Fruit fly (Drosophila melanogaster) whole organism, adult: ENCODE measurements around the gene Jhbp14.
A peak's percentile ranks its signal among the peaks of the same experiment; 100 is the strongest.

ENCODE experiments used
- CG11617 ChIP-seq: fragments of 200-800 bp; sonication (Bioruptor generic); optimal IDR thresholded peaks from 2 replicates; lab custom pipeline; 2017; ENCODE audit warnings: mild to moderate bottlenecking, missing biosample characterization, missing genetic modification reagents, missing genetic modification characterization
- CG12768 ChIP-seq: fragments of 200-800 bp; sonication (Bioruptor generic); optimal IDR thresholded peaks from 2 replicates; lab custom pipeline; 2017; ENCODE audit warnings: missing biosample characterization, missing genetic modification characterization, mild to moderate bottlenecking, moderate library complexity, missing genetic modification reagents
- CG14711 ChIP-seq: fragments of 200-800 bp; sonication (Bioruptor generic); optimal IDR thresholded peaks from 2 replicates; lab custom pipeline; 2018; ENCODE audit warnings: missing biosample characterization, mild to moderate bottlenecking, missing genetic modification characterization, moderate library complexity
- CG1620 ChIP-seq: fragments of 200-800 bp; sonication (Bioruptor generic); optimal IDR thresholded peaks from 2 replicates; lab custom pipeline; 2016; ENCODE audit warnings: missing biosample characterization, missing genetic modification characterization
- CG33017 ChIP-seq: fragments of 200-800 bp; sonication (Bioruptor generic); optimal IDR thresholded peaks from 2 replicates; lab custom pipeline; 2018; ENCODE audit warnings: missing biosample characterization, mild to moderate bottlenecking, missing genetic modification characterization, moderate library complexity
- CG5204 ChIP-seq: fragments of 200-800 bp; sonication (Bioruptor generic); optimal IDR thresholded peaks from 2 replicates; lab custom pipeline; 2016; ENCODE audit warnings: missing biosample characterization, missing genetic modification characterization
- CG7045 ChIP-seq: fragments of 200-800 bp; sonication (Bioruptor generic); optimal IDR thresholded peaks from 2 replicates; lab custom pipeline; 2017; ENCODE audit warnings: missing biosample characterization, mild to moderate bottlenecking, missing genetic modification characterization
- CG7101 ChIP-seq: fragments of 200-800 bp; sonication (Bioruptor generic); optimal IDR thresholded peaks from 2 replicates; lab custom pipeline; 2018; ENCODE audit warnings: missing biosample characterization, mild to moderate bottlenecking, missing genetic modification characterization, moderate library complexity
- Clk ChIP-seq: fragments of 200-800 bp; sonication (Bioruptor generic); optimal IDR thresholded peaks from 2 replicates; lab custom pipeline; 2017; ENCODE audit warnings: missing biosample characterization, missing genetic modification characterization
- Crg-1 ChIP-seq: fragments of 200-800 bp; sonication (Bioruptor generic); optimal IDR thresholded peaks from 2 replicates; lab custom pipeline; 2016; ENCODE audit warnings: missing biosample characterization, missing genetic modification characterization
- Hr96 ChIP-seq: fragments of 200-800 bp; sonication (Bioruptor generic); optimal IDR thresholded peaks from 2 replicates; lab custom pipeline; 2016; ENCODE audit warnings: missing biosample characterization, missing genetic modification characterization
- Mnt ChIP-seq: fragments of 200-800 bp; sonication (Bioruptor generic); optimal IDR thresholded peaks from 2 replicates; lab custom pipeline; 2016; ENCODE audit warnings: missing biosample characterization, mild to moderate bottlenecking, missing genetic modification characterization
- bab1 ChIP-seq: fragments of 200-800 bp; sonication (Bioruptor generic); optimal IDR thresholded peaks from 3 replicates; lab custom pipeline; 2019; ENCODE audit warnings: missing biosample characterization, mild to moderate bottlenecking, missing genetic modification characterization, moderate library complexity
- cic ChIP-seq: fragments of 200-800 bp; sonication (Bioruptor generic); optimal IDR thresholded peaks from 2 replicates; lab custom pipeline; 2017; ENCODE audit warnings: missing biosample characterization, mild to moderate bottlenecking, missing genetic modification characterization, moderate library complexity
- cnc ChIP-seq, 2 experiments: fragments of >200 bp; optimal IDR thresholded peaks; 2 replicates each; lab custom pipeline; 2017
- kay ChIP-seq: fragments of 200-800 bp; sonication (Bioruptor generic); peaks from one replicate; lab custom pipeline; 2016; ENCODE audit warnings: missing biosample characterization, missing genetic modification characterization, borderline replicate concordance
- ovo ChIP-seq: fragments of 200-800 bp; sonication (Bioruptor generic); optimal IDR thresholded peaks from 2 replicates; lab custom pipeline; 2016; ENCODE audit warnings: missing biosample characterization, missing genetic modification characterization
- pad ChIP-seq: fragments of 200-800 bp; sonication (Bioruptor generic); optimal IDR thresholded peaks from 3 replicates; lab custom pipeline; 2017; ENCODE audit warnings: missing biosample characterization, missing genetic modification characterization, mild to moderate bottlenecking, moderate library complexity, missing genetic modification reagents
- tj ChIP-seq: fragments of 200-800 bp; sonication (Bioruptor generic); optimal IDR thresholded peaks from 3 replicates; lab custom pipeline; 2017; ENCODE audit warnings: missing biosample characterization, mild to moderate bottlenecking, missing genetic modification characterization, moderate library complexity
- toe ChIP-seq: fragments of 200-800 bp; sonication (Bioruptor generic); optimal IDR thresholded peaks from 2 replicates; lab custom pipeline; 2016; ENCODE audit warnings: missing biosample characterization, missing genetic modification characterization

Jhbp14 gene

DNA sequence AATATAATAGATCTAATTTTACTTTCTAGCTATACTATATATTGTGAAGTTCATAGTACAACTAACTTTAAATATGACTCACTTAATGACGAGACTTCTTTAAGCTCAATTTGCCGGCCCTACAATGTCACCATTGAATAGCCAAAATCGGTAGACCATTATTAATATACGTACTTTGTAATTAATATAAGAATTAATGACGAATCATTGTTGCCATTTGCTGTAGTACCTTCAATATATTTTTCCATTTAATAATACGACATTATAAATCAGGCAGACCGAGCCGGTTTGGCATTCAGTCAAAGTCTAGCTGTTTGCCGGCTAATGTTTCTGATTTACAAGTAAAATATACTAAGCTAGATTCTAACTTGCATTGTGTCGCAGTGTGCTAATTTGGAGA lies 3.4 kb downstream of the Jhbp14 start, which contains the start of gene Jhbp13:
TSS of gene Jhbp13 (plus strand) at position 301 of the 400 bp plus-strand sequence.
- TF ChIP-seq Crg-1 (GFP tag; lab: Kevin White, UChicago), result no peak
- TF ChIP-seq kay (GFP tag; lab: Kevin White, UChicago), result peak; percentile 45
- TF ChIP-seq tj, result no peak

DNA sequence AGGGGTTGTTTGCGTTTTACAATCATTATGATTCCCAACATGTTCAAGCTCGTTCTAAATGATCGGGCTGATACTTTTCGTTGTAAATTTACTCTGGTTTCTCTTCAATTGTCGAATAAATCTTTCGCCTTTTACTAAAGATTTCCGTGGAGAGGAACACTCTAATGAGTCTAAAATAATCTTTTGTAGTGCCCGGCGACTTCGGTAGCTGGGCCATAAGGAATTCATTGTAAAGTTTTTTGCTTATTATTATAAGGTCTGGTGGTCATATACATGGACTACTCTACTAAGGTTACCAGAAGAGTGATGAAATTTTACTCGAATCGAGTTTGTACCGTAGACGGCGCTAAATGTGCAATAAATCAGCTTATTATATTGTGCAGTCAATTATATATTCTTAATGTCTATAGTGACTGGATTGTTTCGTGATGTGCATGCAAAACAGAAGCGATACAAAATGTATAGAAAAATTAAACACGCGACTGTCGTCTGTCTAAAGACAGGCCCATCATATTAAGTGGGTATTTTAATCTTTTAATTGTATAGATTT lies 8.5 kb downstream of the Jhbp14 start:
- TF ChIP-seq Mnt (GFP tag; lab: Kevin White, UChicago), result no peak
- TF ChIP-seq pad (GFP tag; lab: Kevin White, UChicago), result no peak
- TF ChIP-seq CG33017, result no peak
- no peak for TF ChIP-seq cnc (optimal IDR thresholded peaks at IDR 0.05; lab: Kevin White, UChicago)
- TF ChIP-seq Clk, result no peak
- TF ChIP-seq toe (GFP tag; lab: Kevin White, UChicago), result no peak
- TF ChIP-seq CG7045 (GFP tag; lab: Kevin White, UChicago), result no peak
- TF ChIP-seq Crg-1 (GFP tag; lab: Kevin White, UChicago), result no peak
- TF ChIP-seq kay (GFP tag; lab: Kevin White, UChicago), result no peak
- TF ChIP-seq CG12768 (GFP tag; lab: Kevin White, UChicago), result no peak
- TF ChIP-seq tj, result no peak
- no peak for TF ChIP-seq CG11617 (GFP tag; lab: Kevin White, UChicago)
- TF ChIP-seq CG14711 (tag; lab: Kevin White, UChicago), result no peak

DNA sequence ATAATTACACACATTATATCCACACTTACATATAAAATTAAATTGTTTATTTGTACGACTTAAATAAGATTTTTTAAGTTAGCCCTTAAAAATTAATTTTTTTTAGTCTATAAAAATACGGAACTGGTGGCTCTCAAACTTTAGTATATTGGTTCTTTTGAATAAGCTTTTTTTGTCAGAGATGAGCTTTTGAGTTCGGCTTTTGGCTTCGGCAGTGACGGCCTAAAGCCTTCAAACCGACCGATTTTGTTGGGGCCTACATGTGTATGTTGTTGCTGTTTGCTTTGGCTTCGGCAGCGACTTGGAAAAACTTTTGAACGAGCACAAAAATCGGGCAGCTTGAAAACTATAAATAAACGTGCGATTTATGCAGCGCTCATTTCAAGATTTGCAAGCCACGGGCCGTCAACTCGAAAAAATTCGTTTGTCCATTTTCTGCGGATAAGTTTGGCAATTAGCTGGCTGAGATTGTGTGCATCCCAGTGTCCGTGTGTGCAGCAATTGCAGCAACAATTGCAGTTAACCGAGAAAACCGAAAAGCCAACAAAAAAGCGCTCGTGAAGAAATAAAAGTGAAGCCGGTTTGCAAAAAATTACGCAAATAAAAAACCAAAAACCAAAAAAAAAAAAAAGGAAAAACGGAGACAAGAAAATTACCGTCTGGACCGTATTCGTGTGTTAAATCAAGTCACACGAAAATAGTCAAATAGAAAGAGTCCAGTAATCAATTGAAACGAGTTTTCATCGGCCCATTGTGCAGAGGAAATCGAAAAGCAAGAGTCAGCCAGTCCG lies 9.8 kb downstream of the Jhbp14 start, which contains the start of gene CG16820:
TSS of gene CG16820 (plus strand) at position 378 of the 791 bp plus-strand sequence.
- no peak for TF ChIP-seq CG11617 (GFP tag; lab: Kevin White, UChicago)
- TF ChIP-seq kay (GFP tag; lab: Kevin White, UChicago), result peak; percentile 24

DNA sequence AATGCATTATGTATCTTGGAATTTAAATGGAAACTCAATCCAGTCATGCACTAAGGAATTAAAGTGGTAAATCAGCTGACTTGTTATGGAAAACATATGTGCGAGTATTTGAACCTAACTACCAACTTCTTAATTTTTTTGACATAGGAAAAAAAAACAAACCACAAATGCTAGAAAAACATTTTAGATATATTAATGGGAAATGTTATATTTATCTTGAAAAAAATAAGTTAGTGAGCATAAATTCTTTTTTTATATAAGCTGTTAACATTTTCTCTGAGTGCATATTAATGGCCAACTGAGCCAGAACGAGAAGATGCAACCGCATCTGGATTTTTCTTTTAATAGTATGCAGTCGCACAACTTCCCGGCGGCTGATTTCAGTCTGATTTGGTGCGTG lies 14.9 kb downstream of the Jhbp14 start:
- TF ChIP-seq cic (GFP tag; lab: Kevin White, UChicago) (no peak), Hr96 (GFP tag; lab: Kevin White, UChicago) (no peak), bab1 (no peak), CG5204 (GFP tag; lab: Kevin White, UChicago) (no peak), kay (GFP tag; lab: Kevin White, UChicago) (no peak), Clk (no peak), cnc (optimal IDR thresholded peaks at IDR 0.05; lab: Kevin White, UChicago) (no peak), CG12768 (GFP tag; lab: Kevin White, UChicago) (no peak), CG7045 (GFP tag; lab: Kevin White, UChicago) (no peak), pad (GFP tag; lab: Kevin White, UChicago) (no peak), tj (no peak), CG1620 (GFP tag; lab: Kevin White, UChicago) (no peak), CG7101 (tag; lab: Kevin White, UChicago) (no peak), Crg-1 (GFP tag; lab: Kevin White, UChicago) (no peak), toe (GFP tag; lab: Kevin White, UChicago) (no peak), CG14711 (tag; lab: Kevin White, UChicago) (no peak), CG33017 (no peak)

DNA sequence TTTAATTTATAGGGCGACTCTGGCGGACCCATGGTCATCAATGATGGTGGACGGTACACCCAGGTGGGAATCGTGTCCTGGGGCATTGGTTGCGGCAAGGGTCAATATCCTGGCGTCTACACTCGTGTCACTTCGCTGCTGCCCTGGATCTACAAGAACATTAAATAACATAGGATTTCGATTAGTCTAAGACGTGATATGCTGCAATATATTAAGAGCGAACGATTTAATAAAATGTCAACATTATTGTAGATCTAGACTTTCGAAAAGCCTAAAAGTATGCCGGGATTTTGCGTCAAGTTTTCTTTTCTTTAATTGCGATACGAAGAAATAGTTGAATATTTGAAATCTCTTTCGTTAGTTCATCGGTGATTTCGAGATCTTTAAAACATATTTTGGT lies 20.9 kb downstream of the Jhbp14 start, which contains the start of gene Naa20B:
TSS of gene Naa20B (plus strand) at position 301 of the 400 bp plus-strand sequence.
- TF ChIP-seq CG14711 (tag; lab: Kevin White, UChicago) (no peak), CG33017 (no peak), kay (GFP tag; lab: Kevin White, UChicago) (no peak), Crg-1 (GFP tag; lab: Kevin White, UChicago) (no peak), CG5204 (GFP tag; lab: Kevin White, UChicago) (no peak), CG7045 (GFP tag; lab: Kevin White, UChicago) (no peak), tj (no peak), Hr96 (GFP tag; lab: Kevin White, UChicago) (no peak), CG11617 (GFP tag; lab: Kevin White, UChicago) (no peak), Mnt (GFP tag; lab: Kevin White, UChicago) (no peak), toe (GFP tag; lab: Kevin White, UChicago) (no peak), CG12768 (GFP tag; lab: Kevin White, UChicago) (no peak), ovo (GFP tag; lab: Kevin White, UChicago) (no peak), Clk (no peak), bab1 (no peak), CG7101 (tag; lab: Kevin White, UChicago) (no peak), CG1620 (GFP tag; lab: Kevin White, UChicago) (no peak), cnc (optimal IDR thresholded peaks at IDR 0.05; lab: Kevin White, UChicago) (no peak), pad (GFP tag; lab: Kevin White, UChicago) (no peak), cic (GFP tag; lab: Kevin White, UChicago) (no peak)

DNA sequence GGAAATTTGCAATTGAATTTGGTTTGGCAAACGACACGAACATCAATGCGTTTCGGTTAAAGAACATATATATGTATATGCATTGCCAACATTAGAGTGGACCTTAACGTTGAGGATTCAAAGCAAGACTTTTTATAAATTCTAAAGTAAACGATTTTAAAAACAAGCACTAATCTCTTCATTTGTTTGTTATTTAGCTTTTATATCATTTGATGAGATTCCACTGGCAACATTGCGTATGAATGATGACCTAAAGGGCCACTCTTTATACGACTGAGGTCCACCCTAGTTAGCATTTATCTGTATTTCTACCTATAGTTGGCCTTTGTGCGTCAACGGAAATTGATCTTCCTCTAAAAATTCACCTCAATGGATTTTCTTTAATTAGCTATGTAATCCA lies 22.4 kb downstream of the Jhbp14 start:
- TF ChIP-seq pad (GFP tag; lab: Kevin White, UChicago), result no peak
- no peak for TF ChIP-seq CG7045 (GFP tag; lab: Kevin White, UChicago)
- TF ChIP-seq CG12768 (GFP tag; lab: Kevin White, UChicago), result no peak
- no peak for TF ChIP-seq toe (GFP tag; lab: Kevin White, UChicago)
- TF ChIP-seq CG11617 (GFP tag; lab: Kevin White, UChicago), result no peak
- no peak for TF ChIP-seq Crg-1 (GFP tag; lab: Kevin White, UChicago)
- TF ChIP-seq tj, result no peak
- TF ChIP-seq CG14711 (tag; lab: Kevin White, UChicago), result no peak
- no peak for TF ChIP-seq Mnt (GFP tag; lab: Kevin White, UChicago)
- no peak for TF ChIP-seq Hr96 (GFP tag; lab: Kevin White, UChicago)
- TF ChIP-seq kay (GFP tag; lab: Kevin White, UChicago), result no peak
- TF ChIP-seq CG5204 (GFP tag; lab: Kevin White, UChicago), result no peak
- TF ChIP-seq CG33017, result no peak
- TF ChIP-seq CG7101 (tag; lab: Kevin White, UChicago), result no peak
- no peak for TF ChIP-seq bab1
- TF ChIP-seq ovo (GFP tag; lab: Kevin White, UChicago), result no peak
- TF ChIP-seq cnc (optimal IDR thresholded peaks at IDR 0.05; lab: Kevin White, UChicago), result no peak
- no peak for TF ChIP-seq cic (GFP tag; lab: Kevin White, UChicago)
